Fruit fly (Drosophila melanogaster) whole organism, wandering third instar larva: Measurements from ENCODE around the gene Tti1.

Experiments
- GATAd ChIP-seq: sonication (Bioruptor generic); optimal IDR thresholded peaks from 2 replicates; lab custom pipeline; 2016; ENCODE audit warnings: missing biosample characterization, missing genetic modification characterization
- Hnf4 ChIP-seq: fragments of 200-800 bp; sonication (Bioruptor generic); optimal IDR thresholded peaks from 2 replicates; lab custom pipeline; 2016; ENCODE audit warnings: missing biosample characterization, mild to moderate bottlenecking, missing genetic modification characterization
- Myc ChIP-seq: fragments of >200 bp; optimal IDR thresholded peaks from 2 replicates; lab custom pipeline; 2017
- OdsH ChIP-seq: fragments of 200-800 bp; sonication (Bioruptor generic); optimal IDR thresholded peaks from 2 replicates; lab custom pipeline; 2016; ENCODE audit warnings: missing biosample characterization, mild to moderate bottlenecking, missing genetic modification characterization
- fru ChIP-seq: fragments of 200-800 bp; sonication (Bioruptor generic); optimal IDR thresholded peaks from 3 replicates; lab custom pipeline; 2016; ENCODE audit warnings: missing biosample characterization, mild to moderate bottlenecking, missing genetic modification characterization
- jim ChIP-seq: fragments of 175-275, 200-325 bp; sonication (Bioruptor generic); optimal IDR thresholded peaks from 2 replicates; lab custom pipeline; 2016; ENCODE audit warnings: missing biosample characterization, mild to moderate bottlenecking, missing genetic modification characterization
- pan ChIP-seq: fragments of >200 bp; optimal IDR thresholded peaks from 2 replicates; lab custom pipeline; 2017
- tai ChIP-seq: sonication (Bioruptor generic); optimal IDR thresholded peaks from 2 replicates; lab custom pipeline; 2016; ENCODE audit warnings: missing biosample characterization, missing genetic modification characterization
- woc ChIP-seq: sonication (Bioruptor generic); optimal IDR thresholded peaks from 2 replicates; lab custom pipeline; 2016; ENCODE audit warnings: missing biosample characterization, mild to moderate bottlenecking, missing genetic modification characterization

- no peak for TF ChIP-seq OdsH (GFP tag; lab: Kevin White, UChicago)
- no peak for TF ChIP-seq fru (GFP tag; lab: Kevin White, UChicago)
- TF ChIP-seq jim (GFP tag; lab: Kevin White, UChicago), result no peak
- TF ChIP-seq pan, result no peak
- no peak for TF ChIP-seq GATAd (GFP tag; lab: Kevin White, UChicago)
- peak; percentile 2 for TF ChIP-seq Myc
- TF ChIP-seq Hnf4 (GFP tag; lab: Kevin White, UChicago), result no peak
- no peak for TF ChIP-seq tai
- TF ChIP-seq woc, result no peak
Observed at dm6 chr3R:9762955-9763931, 8.8 kb upstream of the Tti1 start, which contains the start of the genes Snap24 and CG8478.
